Worm (Caenorhabditis elegans): ENCODE results near the gene srj-23.

DNA sequence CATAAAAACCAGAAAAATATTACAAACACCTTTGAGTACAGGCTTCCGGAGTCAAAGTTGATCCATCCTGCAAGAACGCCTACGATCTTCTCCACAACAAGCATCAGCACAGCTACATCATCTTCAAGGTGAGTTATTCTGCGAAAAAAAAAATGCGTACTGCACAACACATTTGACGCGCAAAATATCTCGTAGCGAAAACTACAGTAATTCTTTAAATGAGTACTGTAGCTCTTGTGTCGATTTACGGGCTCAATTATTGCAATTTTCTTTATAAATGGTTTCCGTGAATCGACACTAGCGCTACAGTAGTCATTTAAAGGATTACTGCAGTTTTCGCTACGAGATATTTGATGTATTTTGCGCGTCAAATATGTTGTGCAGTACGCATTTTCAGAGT, 25.4 kb downstream of the srj-23 start:
- TF ChIP-seq fkh-10 (GFP tag; optimal IDR thresholded peaks at IDR 0.05) (no peak), ama-1 (optimal IDR thresholded peaks at IDR 0.05) (no peak), jun-1 (tag; optimal IDR thresholded peaks at IDR 0.05) (no peak)

Measured in whole organism, L3 larva.